Fruit fly (Drosophila melanogaster) S2 (cell line): Measurements from ENCODE around the gene TwdlY.

Experiments used
- CG8478 ChIP-seq: fragments of >200 bp; optimal IDR thresholded peaks from 2 replicates; lab custom pipeline; 2018
- CTCF ChIP-seq, 2 experiments: fragments of >200 bp; optimal IDR thresholded peaks; 2 replicates each; lab custom pipeline; 2018

DNA sequence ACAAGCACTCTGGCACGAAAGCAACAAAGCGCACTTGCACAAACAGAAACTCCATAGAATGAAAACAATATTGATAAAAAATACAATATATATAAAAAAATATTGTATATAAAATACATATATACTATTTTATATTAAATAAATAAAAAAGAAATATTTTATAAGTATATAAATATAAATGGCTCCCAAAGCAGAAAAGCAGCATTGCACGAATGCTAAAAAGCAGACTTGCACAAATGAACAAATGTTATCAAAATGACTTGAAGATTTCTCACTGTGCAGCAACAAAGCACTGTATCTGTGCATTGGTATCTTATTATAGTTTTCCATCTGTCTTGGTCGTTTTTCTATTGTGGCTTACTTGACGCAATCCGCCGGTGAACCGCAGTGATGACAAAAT, 34.0 kb downstream of the TwdlY start:
- TF ChIP-seq CG8478 (lab: Kevin White, UChicago) (no peak), CTCF (optimal IDR thresholded peaks at IDR 0.05; lab: Kevin White, UChicago) (no peak)
